Fruit fly (Drosophila melanogaster) whole organism, wandering third instar larva: ENCODE measurements around the gene Mst98Ca.

Source experiments
- HLH106 ChIP-seq: fragments of 200-800 bp; optimal IDR thresholded peaks from 3 replicates; lab custom pipeline; 2019; ENCODE audit warnings: missing biosample characterization, mild to moderate bottlenecking, missing genetic modification characterization, moderate library complexity
- N ChIP-seq: fragments of >200 bp; optimal IDR thresholded peaks from 2 replicates; lab custom pipeline; 2018; ENCODE audit warnings: missing biosample characterization, missing external identifiers, missing genetic modification characterization
- OdsH ChIP-seq: fragments of 200-800 bp; sonication (Bioruptor generic); optimal IDR thresholded peaks from 2 replicates; lab custom pipeline; 2016; ENCODE audit warnings: missing biosample characterization, mild to moderate bottlenecking, missing genetic modification characterization
- br ChIP-seq: fragments of 200-800 bp; sonication (Bioruptor generic); optimal IDR thresholded peaks from 2 replicates; lab custom pipeline; 2016; ENCODE audit warnings: missing biosample characterization, missing genetic modification characterization
- foxo ChIP-seq, 2 experiments: fragments of 200-800 bp; sonication (Bioruptor generic); optimal IDR thresholded peaks; 2 replicates in 1 of 2; 3 replicates in 1 of 2; lab custom pipeline; 2016 to 2017; ENCODE audit warnings: missing biosample characterization in 2 of 2, missing genetic modification characterization in 2 of 2
- fru ChIP-seq: fragments of 200-800 bp; sonication (Bioruptor generic); optimal IDR thresholded peaks from 3 replicates; lab custom pipeline; 2016; ENCODE audit warnings: missing biosample characterization, mild to moderate bottlenecking, missing genetic modification characterization
- rgr ChIP-seq: fragments of 200-800 bp; sonication (Bioruptor generic); optimal IDR thresholded peaks from 3 replicates; lab custom pipeline; 2016; ENCODE audit warnings: missing biosample characterization, mild to moderate bottlenecking, missing genetic modification characterization
- sage ChIP-seq: fragments of 200-800 bp; sonication (Bioruptor generic); optimal IDR thresholded peaks from 2 replicates; lab custom pipeline; 2016; ENCODE audit warnings: missing biosample characterization, mild to moderate bottlenecking, missing genetic modification characterization

Mst98Ca gene

dm6 chr3R:28340606-28340999 is 49.5 kb downstream of the Mst98Ca start:
- no peak for TF ChIP-seq N (GFP tag; lab: Kevin White, UChicago)
- TF ChIP-seq br (GFP tag; lab: Kevin White, UChicago): peak; percentile 18
- TF ChIP-seq OdsH (GFP tag; lab: Kevin White, UChicago): peak; percentile 12
- peak; percentile 44 for TF ChIP-seq rgr (GFP tag; lab: Kevin White, UChicago)
- peak in 1 of 2 experiments; percentile 61 for TF ChIP-seq foxo (GFP tag; optimal IDR thresholded peaks at IDR 0.05; lab: Kevin White, UChicago)
- no peak for TF ChIP-seq sage (GFP tag; lab: Kevin White, UChicago)
- TF ChIP-seq fru (GFP tag; lab: Kevin White, UChicago): peak; percentile 17
- TF ChIP-seq HLH106: peak; percentile 22
- TF ChIP-seq, all 38 proteins: peak for 6
